Worm (Caenorhabditis elegans) whole organism, L3 larva: ENCODE results near the gene B0454.8.

Experiments used
- R02D3.7 ChIP-seq: fragments of 150-350 bp; optimal IDR thresholded peaks from 2 replicates; lab custom pipeline; 2014; ENCODE audit warnings: missing biosample characterization, missing genetic modification characterization
- ZK546.5 ChIP-seq: sonication (generic microtip); optimal IDR thresholded peaks from 2 replicates; lab custom pipeline; 2017; ENCODE audit warnings: missing biosample characterization, missing genetic modification characterization
- aly-2 ChIP-seq: fragments of 150-350 bp; optimal IDR thresholded peaks from 2 replicates; lab custom pipeline; 2014; ENCODE audit warnings: missing biosample characterization, missing genetic modification characterization
- ceh-16 ChIP-seq: sonication (generic microtip); optimal IDR thresholded peaks from 2 replicates; lab custom pipeline; 2017; ENCODE audit warnings: missing biosample characterization, missing genetic modification characterization
- ceh-28 ChIP-seq: fragments of 150-350 bp; optimal IDR thresholded peaks from 2 replicates; lab custom pipeline; 2014; ENCODE audit warnings: missing biosample characterization, missing genetic modification reagents, missing genetic modification characterization
- ceh-82 ChIP-seq: fragments of 150-350 bp; optimal IDR thresholded peaks from 2 replicates; lab custom pipeline; 2014; ENCODE audit warnings: missing biosample characterization, missing genetic modification characterization
- ceh-9 ChIP-seq: sonication (generic microtip); optimal IDR thresholded peaks from 2 replicates; lab custom pipeline; 2018; ENCODE audit warnings: missing biosample characterization, missing genetic modification characterization
- daf-12 ChIP-seq: fragments of 150-350 bp; optimal IDR thresholded peaks from 2 replicates; lab custom pipeline; 2014; ENCODE audit warnings: missing biosample characterization, missing genetic modification reagents, missing genetic modification characterization
- egl-5 ChIP-seq: fragments of 150-350 bp; optimal IDR thresholded peaks from 2 replicates; lab custom pipeline; 2017; ENCODE audit warnings: missing biosample characterization, missing genetic modification reagents, missing genetic modification characterization, inconsistent platforms
- elt-1 ChIP-seq: fragments of 150-350 bp; optimal IDR thresholded peaks from 2 replicates; lab custom pipeline; 2014; ENCODE audit warnings: missing biosample characterization, missing genetic modification characterization
- elt-2 ChIP-seq: sonication (generic microtip); optimal IDR thresholded peaks from 2 replicates; lab custom pipeline; 2016; ENCODE audit warnings: missing genetic modification reagents, mild to moderate bottlenecking, missing genetic modification characterization, missing compliant biosample characterization
- eor-1 ChIP-seq, 2 experiments: fragments of 150-350 bp; optimal IDR thresholded peaks; 2 replicates each; lab custom pipeline; 2014 to 2018; ENCODE audit warnings: missing biosample characterization in 2 of 2, missing genetic modification characterization in 2 of 2
- fkh-10 ChIP-seq: sonication (generic microtip); optimal IDR thresholded peaks from 2 replicates; lab custom pipeline; 2017; ENCODE audit warnings: missing biosample characterization, missing genetic modification reagents, missing genetic modification characterization
- fkh-2 ChIP-seq: fragments of 150-350 bp; optimal IDR thresholded peaks from 2 replicates; lab custom pipeline; 2014; ENCODE audit warnings: missing biosample characterization, missing genetic modification reagents, missing genetic modification characterization
- fos-1 ChIP-seq: fragments of 150-350 bp; optimal IDR thresholded peaks from 2 replicates; lab custom pipeline; 2014; ENCODE audit warnings: missing biosample characterization, missing genetic modification characterization
- hmg-11 ChIP-seq: sonication (generic microtip); optimal IDR thresholded peaks from 2 replicates; lab custom pipeline; 2016; ENCODE audit warnings: missing genetic modification characterization, missing compliant biosample characterization
- jun-1 ChIP-seq: fragments of 150-350 bp; optimal IDR thresholded peaks from 2 replicates; lab custom pipeline; 2014; ENCODE audit warnings: missing biosample characterization, missing genetic modification reagents, missing genetic modification characterization
- lin-15B ChIP-seq: fragments of 150-350 bp; optimal IDR thresholded peaks from 2 replicates; lab custom pipeline; 2014; ENCODE audit warnings: missing biosample characterization, missing genetic modification characterization
- lin-39 ChIP-seq: fragments of 150-350 bp; optimal IDR thresholded peaks from 2 replicates; lab custom pipeline; 2018; ENCODE audit warnings: missing biosample characterization, missing genetic modification reagents, missing genetic modification characterization
- lsy-12 ChIP-seq: sonication (generic microtip); optimal IDR thresholded peaks from 2 replicates; lab custom pipeline; 2016; ENCODE audit warnings: mild to moderate bottlenecking, missing genetic modification characterization, missing compliant biosample characterization
- mdl-1 ChIP-seq: fragments of 150-350 bp; optimal IDR thresholded peaks from 2 replicates; lab custom pipeline; 2014; ENCODE audit warnings: missing biosample characterization, missing genetic modification characterization
- mml-1 ChIP-seq: fragments of 150-350 bp; sonication (generic microtip); optimal IDR thresholded peaks from 3 replicates; lab custom pipeline; 2014; ENCODE audit warnings: missing biosample characterization, missing genetic modification characterization
- nfya-1 ChIP-seq: sonication (generic microtip); optimal IDR thresholded peaks from 2 replicates; lab custom pipeline; 2017; ENCODE audit warnings: missing genetic modification characterization, mild to moderate bottlenecking, missing compliant biosample characterization, antibody characterized with exemption, moderate library complexity; ENCODE audit not compliant: insufficient read depth
- nhr-12 ChIP-seq: fragments of 150-350 bp; optimal IDR thresholded peaks from 2 replicates; lab custom pipeline; 2014; ENCODE audit warnings: missing biosample characterization, missing genetic modification characterization
- nhr-23 ChIP-seq: fragments of 150-350 bp; optimal IDR thresholded peaks from 2 replicates; lab custom pipeline; 2014; ENCODE audit warnings: missing biosample characterization, missing genetic modification reagents, missing genetic modification characterization
- nhr-25 ChIP-seq: sonication (generic microtip); optimal IDR thresholded peaks from 2 replicates; lab custom pipeline; 2017; ENCODE audit warnings: missing biosample characterization, missing genetic modification characterization
- nhr-28 ChIP-seq: fragments of 150-350 bp; optimal IDR thresholded peaks from 2 replicates; lab custom pipeline; 2014; ENCODE audit warnings: missing biosample characterization, missing genetic modification characterization
- nhr-76 ChIP-seq: fragments of 150-350 bp; sonication (generic microtip); optimal IDR thresholded peaks from 5 replicates; lab custom pipeline; 2014; ENCODE audit warnings: missing biosample characterization, missing genetic modification characterization
- nhr-77 ChIP-seq: fragments of 150-350 bp; optimal IDR thresholded peaks from 2 replicates; lab custom pipeline; 2014; ENCODE audit warnings: missing biosample characterization, missing genetic modification characterization
- pha-4 ChIP-seq: fragments of 150-350 bp; optimal IDR thresholded peaks from 2 replicates; lab custom pipeline; 2014; ENCODE audit warnings: missing biosample characterization, missing genetic modification reagents, missing genetic modification characterization
- pqm-1 ChIP-seq: fragments of 150-350 bp; optimal IDR thresholded peaks from 2 replicates; lab custom pipeline; 2017; ENCODE audit warnings: missing biosample characterization, missing genetic modification characterization, inconsistent platforms
- sea-2 ChIP-seq: fragments of 150-350 bp; sonication (generic microtip); optimal IDR thresholded peaks from 4 replicates; lab custom pipeline; 2014; ENCODE audit warnings: missing biosample characterization, missing genetic modification reagents, missing genetic modification characterization
- skn-1 ChIP-seq: fragments of 150-350 bp; optimal IDR thresholded peaks from 2 replicates; lab custom pipeline; 2014; ENCODE audit warnings: missing biosample characterization, missing genetic modification characterization
- snpc-4 ChIP-seq: fragments of 150-350 bp; optimal IDR thresholded peaks from 2 replicates; lab custom pipeline; 2014; ENCODE audit warnings: missing biosample characterization, missing genetic modification characterization
- tbx-2 ChIP-seq: sonication (generic microtip); optimal IDR thresholded peaks from 2 replicates; lab custom pipeline; 2016; ENCODE audit warnings: mild to moderate bottlenecking, missing genetic modification characterization, missing compliant biosample characterization
- unc-39 ChIP-seq: sonication (generic microtip); optimal IDR thresholded peaks from 4 replicates; lab custom pipeline; 2017; ENCODE audit warnings: missing biosample characterization, missing genetic modification characterization
- unc-62 ChIP-seq: fragments of 150-350 bp; sonication (generic microtip); optimal IDR thresholded peaks from 4 replicates; lab custom pipeline; 2014; ENCODE audit warnings: missing biosample characterization, missing genetic modification reagents, missing genetic modification characterization
- ztf-4 ChIP-seq: fragments of 150-350 bp; optimal IDR thresholded peaks from 2 replicates; lab custom pipeline; 2014; ENCODE audit warnings: missing biosample characterization, missing genetic modification characterization

B0454.8 gene

DNA sequence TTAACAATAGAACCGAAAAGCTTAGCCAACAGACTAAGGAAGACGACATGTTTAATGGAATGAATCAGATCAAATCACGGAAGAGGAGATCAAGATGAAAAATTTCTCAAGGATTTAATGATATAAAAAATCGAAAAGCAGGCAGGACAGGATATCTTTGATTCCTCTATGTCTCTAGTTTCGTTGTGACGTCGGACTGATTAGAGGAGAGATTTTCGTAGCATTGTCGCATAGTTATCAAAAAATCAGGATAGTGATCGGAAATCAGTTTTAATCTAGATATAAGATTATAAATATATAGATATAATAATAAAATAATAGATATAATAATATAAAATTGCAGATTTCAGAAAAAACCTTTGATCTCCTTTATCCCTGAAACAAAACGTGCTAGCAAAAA is at the start of gene B0454.8:
TSS of gene B0454.8 (minus strand) at position 101 of the 400 bp plus-strand sequence.
- TF ChIP-seq nhr-12 (no peak), snpc-4 (no peak), pqm-1 (tag; lab: Kevin White, UChicago) (no peak), aly-2 (tag; lab: Kevin White, UChicago) (no peak), jun-1 (no peak), nfya-1 (no peak), lsy-12 (tag; lab: Kevin White, UChicago) (no peak), ztf-4 (tag; lab: Kevin White, UChicago) (no peak), nhr-77 (no peak), elt-1 (tag; lab: Kevin White, UChicago) (no peak)

DNA sequence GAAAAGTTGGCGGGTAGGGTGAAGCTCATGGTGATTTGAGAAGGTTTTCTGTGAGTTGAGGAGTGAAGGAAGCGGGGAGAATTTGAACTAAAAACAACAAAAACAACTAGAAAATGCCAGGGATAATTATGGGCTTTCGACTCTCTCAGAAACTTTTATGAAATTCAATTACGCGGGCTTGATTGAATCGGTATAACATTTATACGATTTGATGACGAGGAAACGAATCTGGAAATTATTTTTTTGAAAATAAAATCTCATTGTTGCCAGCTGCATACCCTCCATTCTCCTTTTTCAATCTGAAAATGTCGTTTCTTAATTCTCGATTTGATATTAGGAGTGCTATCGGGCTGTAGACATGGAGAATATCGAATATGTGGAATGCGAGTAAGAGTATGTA is 48.0 kb upstream of the B0454.8 start, which contains the start of gene srg-21:
TSS of gene srg-21 (minus strand) at position 101 of the 400 bp plus-strand sequence.
- TF ChIP-seq nhr-77 (no peak), lin-15B (no peak), elt-2 (no peak), lin-39 (tag; lab: Kevin White, UChicago) (no peak), daf-12 (tag; lab: Kevin White, UChicago) (no peak), mdl-1 (tag; lab: Kevin White, UChicago) (no peak), snpc-4 (no peak), nfya-1 (no peak), tbx-2 (tag; lab: Kevin White, UChicago) (no peak), nhr-76 (tag; lab: Kevin White, UChicago) (no peak), ceh-28 (no peak), eor-1 (tag; optimal IDR thresholded peaks at IDR 0.05; lab: Kevin White, UChicago) (no peak), sea-2 (GFP tag; lab: Kevin White, UChicago) (no peak), ceh-16 (tag; lab: Kevin White, UChicago) (no peak), unc-62 (GFP tag; lab: Kevin White, UChicago) (no peak), nhr-25 (no peak), fos-1 (tag; lab: Kevin White, UChicago) (no peak), skn-1 (tag; lab: Kevin White, UChicago) (no peak), nhr-23 (no peak), elt-1 (tag; lab: Kevin White, UChicago) (no peak)

- TF ChIP-seq lsy-12 (tag; lab: Kevin White, UChicago) (no peak), unc-39 (no peak), sea-2 (GFP tag; lab: Kevin White, UChicago) (no peak), ceh-16 (tag; lab: Kevin White, UChicago) (no peak), nfya-1 (no peak), nhr-25 (no peak), egl-5 (no peak), ZK546.5 (tag; lab: Kevin White, UChicago) (no peak), unc-62 (GFP tag; lab: Kevin White, UChicago) (no peak), fkh-10 (GFP tag; lab: Kevin White, UChicago) (no peak), hmg-11 (no peak), nhr-23 (no peak), nhr-76 (tag; lab: Kevin White, UChicago) (no peak), elt-1 (tag; lab: Kevin White, UChicago) (no peak), R02D3.7 (tag; lab: Kevin White, UChicago) (no peak), ceh-82 (tag; lab: Kevin White, UChicago) (no peak), ceh-9 (tag; lab: Kevin White, UChicago) (no peak), fkh-2 (tag; lab: Kevin White, UChicago) (no peak), ztf-4 (tag; lab: Kevin White, UChicago) (no peak), eor-1 (tag; optimal IDR thresholded peaks at IDR 0.05; lab: Kevin White, UChicago) (no peak)
These were observed 43.9 kb upstream of the B0454.8 start for ce11 chrII:3087134-3087533.

- TF ChIP-seq sea-2 (GFP tag; lab: Kevin White, UChicago) (no peak), ceh-9 (tag; lab: Kevin White, UChicago) (no peak), nhr-28 (tag; lab: Kevin White, UChicago) (no peak), mml-1 (no peak), lin-39 (tag; lab: Kevin White, UChicago) (no peak), tbx-2 (tag; lab: Kevin White, UChicago) (no peak), daf-12 (tag; lab: Kevin White, UChicago) (no peak), lsy-12 (tag; lab: Kevin White, UChicago) (no peak), R02D3.7 (tag; lab: Kevin White, UChicago) (no peak), jun-1 (no peak), lin-15B (no peak), skn-1 (tag; lab: Kevin White, UChicago) (no peak), nhr-12 (no peak), pha-4 (tag; lab: Kevin White, UChicago) (no peak), fkh-10 (GFP tag; lab: Kevin White, UChicago) (no peak)
These were observed 35.2 kb upstream of the B0454.8 start, which contains the start of gene copb-1 for ce11 chrII:3078496-3078895. Gene copb-1 (plus strand): TSS chrII:3078796.
